Fruit fly (Drosophila melanogaster) whole organism, pupa: ENCODE measurements around the gene CG14374.

Experiments used
- CG17806 ChIP-seq: fragments of 200-800 bp; sonication (Bioruptor generic); optimal IDR thresholded peaks from 2 replicates; lab custom pipeline; 2018; ENCODE audit warnings: missing biosample characterization, mild to moderate bottlenecking, missing genetic modification characterization, moderate library complexity
- rn ChIP-seq: fragments of 200-800 bp; sonication (Bioruptor generic); IDR thresholded peaks from 2 replicates; pipeline ENCODE4 v1.3.6; 2022; ENCODE audit warnings: missing biosample characterization, missing genetic modification characterization

DNA sequence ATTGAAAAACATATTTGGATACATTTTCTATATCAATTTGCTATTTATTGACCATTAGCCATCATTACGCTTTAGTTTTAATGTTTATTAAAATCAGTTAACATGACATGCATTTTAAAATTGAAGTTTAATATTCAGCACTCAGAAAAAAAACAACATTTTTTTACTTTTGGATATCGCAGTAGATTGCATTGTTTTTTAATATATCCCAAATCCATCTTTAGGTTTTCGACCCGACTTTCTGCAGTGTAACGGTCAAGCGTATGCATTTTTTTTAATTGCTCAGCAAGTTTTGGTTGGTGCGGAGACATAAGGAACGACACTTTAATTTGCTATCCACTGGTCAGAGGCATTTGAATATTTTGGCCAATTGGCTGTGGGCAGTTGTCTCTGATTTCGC is 15.8 kb upstream of the CG14374 start:
- TF ChIP-seq rn (GFP tag; lab: Robert Waterston, UW) (no peak), CG17806 (no peak)
